Worm (Caenorhabditis elegans) whole organism, L4/young adult: ENCODE data around the gene zipt-9.

ENCODE experiments used
- W03F9.2 ChIP-seq: fragments of 150-350 bp; optimal IDR thresholded peaks from 2 replicates; lab custom pipeline; 2014; ENCODE audit warnings: missing biosample characterization, missing genetic modification characterization
- dao-5 ChIP-seq: sonication (generic microtip); optimal IDR thresholded peaks from 2 replicates; lab custom pipeline; 2016; ENCODE audit warnings: missing genotype, missing genetic modification characterization, moderate library complexity, missing compliant biosample characterization
- him-1 ChIP-seq: sonication (generic microtip); optimal IDR thresholded peaks from 2 replicates; lab custom pipeline; 2016; ENCODE audit warnings: missing genotype, missing genetic modification reagents, missing genetic modification characterization, missing compliant biosample characterization

The zipt-9 gene

DNA sequence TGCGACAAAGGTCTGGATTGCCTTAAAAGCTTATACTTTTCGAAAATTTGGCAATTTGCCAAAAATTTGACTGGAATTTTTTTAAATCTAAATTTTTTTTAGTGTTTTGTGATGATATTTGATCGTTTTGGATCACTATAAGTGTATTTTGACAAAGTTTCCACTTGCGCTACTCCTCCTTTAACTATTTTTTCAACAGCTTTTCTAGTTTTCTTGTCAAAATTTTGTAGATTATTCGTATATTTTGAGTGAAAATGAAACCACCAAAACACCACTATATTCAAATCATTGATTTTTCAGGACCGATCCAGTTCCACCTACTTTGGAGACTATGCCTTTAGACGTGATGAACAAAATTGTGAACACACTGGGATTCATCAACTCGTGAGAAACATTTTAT is 10.5 kb upstream of the zipt-9 start, which contains the start of gene fbxa-181:
Gene fbxa-181, plus strand, starts transcription at position 301 of the 400 bp plus-strand sequence.
- TF ChIP-seq W03F9.2 (tag; lab: Kevin White, UChicago) (no peak), him-1 (tag; lab: Kevin White, UChicago) (no peak), dao-5 (tag; lab: Kevin White, UChicago) (no peak)

DNA sequence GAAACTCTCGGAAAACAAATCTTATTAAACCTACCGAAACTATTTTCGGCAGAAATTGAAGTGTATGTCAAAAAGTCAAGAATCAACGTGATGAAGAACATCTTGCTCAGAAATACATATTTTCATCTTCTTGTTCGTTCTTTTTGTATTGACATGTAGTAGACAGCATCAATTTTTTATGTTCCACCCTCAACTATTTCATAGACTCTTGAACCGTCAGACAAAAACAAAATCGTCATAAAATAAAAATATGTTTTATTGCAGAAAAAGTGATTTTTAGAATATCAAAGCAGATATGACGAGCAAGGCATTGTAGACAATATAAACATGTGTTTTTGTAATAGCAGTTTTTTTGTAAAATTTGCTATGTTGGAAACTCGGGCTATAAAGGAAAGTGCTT is 9.7 kb upstream of the zipt-9 start, which contains the start of gene F35E12.2:
Gene F35E12.2, minus strand, starts transcription at position 101 of the 400 bp plus-strand sequence.
- TF ChIP-seq him-1 (tag; lab: Kevin White, UChicago) = no peak

ce11 chrV:13716531-13716930 is 1.5 kb upstream of the zipt-9 start, which contains the start of gene T01D3.6:
Gene T01D3.6, plus strand, starts transcription at chrV:13716824.
- no peak for TF ChIP-seq him-1 (tag; lab: Kevin White, UChicago)

- TF ChIP-seq him-1 (tag; lab: Kevin White, UChicago) = no peak
- TF ChIP-seq W03F9.2 (tag; lab: Kevin White, UChicago) = no peak
- no peak for TF ChIP-seq dao-5 (tag; lab: Kevin White, UChicago)
Observed at ce11 chrV:13711060-13711459, 4.0 kb downstream of the zipt-9 start, which contains the start of gene srx-96. Gene srx-96, plus strand, starts transcription at chrV:13711360.

ce11 chrV:13707295-13707694 is 7.8 kb downstream of the zipt-9 start, which contains the start of gene hlh-34:
Gene hlh-34, minus strand, starts transcription at chrV:13707395.
- TF ChIP-seq W03F9.2 (tag; lab: Kevin White, UChicago) = no peak
- no peak for TF ChIP-seq dao-5 (tag; lab: Kevin White, UChicago)
- TF ChIP-seq him-1 (tag; lab: Kevin White, UChicago) = no peak

ce11 chrV:13703960-13704359 is 11.1 kb downstream of the zipt-9 start, which contains the start of gene T01D3.3:
Gene T01D3.3, plus strand, starts transcription at chrV:13704271.
- TF ChIP-seq W03F9.2 (tag; lab: Kevin White, UChicago) (no peak), him-1 (tag; lab: Kevin White, UChicago) (no peak), dao-5 (tag; lab: Kevin White, UChicago) (no peak)

DNA sequence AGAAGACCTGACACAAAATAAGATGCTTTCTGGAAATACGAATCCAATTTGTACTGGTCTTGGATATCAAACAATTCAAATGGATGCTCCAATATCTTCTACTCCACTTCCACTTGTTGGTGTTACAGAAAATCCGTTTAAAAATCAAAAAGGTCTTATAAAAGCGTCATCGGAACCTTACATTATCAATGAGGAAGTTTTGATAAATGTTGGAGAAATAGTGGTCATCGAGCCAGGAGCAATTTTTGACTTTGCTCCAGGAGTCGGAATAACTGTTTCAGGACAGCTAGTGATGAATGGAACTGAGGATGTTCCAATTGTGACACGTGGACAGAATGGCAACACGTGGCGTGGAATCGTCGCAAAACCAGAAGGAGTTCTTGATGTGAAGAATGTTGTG is 21.0 kb downstream of the zipt-9 start:
- no peak for TF ChIP-seq him-1 (tag; lab: Kevin White, UChicago)
- TF ChIP-seq W03F9.2 (tag; lab: Kevin White, UChicago) = no peak
- TF ChIP-seq dao-5 (tag; lab: Kevin White, UChicago) = no peak

DNA sequence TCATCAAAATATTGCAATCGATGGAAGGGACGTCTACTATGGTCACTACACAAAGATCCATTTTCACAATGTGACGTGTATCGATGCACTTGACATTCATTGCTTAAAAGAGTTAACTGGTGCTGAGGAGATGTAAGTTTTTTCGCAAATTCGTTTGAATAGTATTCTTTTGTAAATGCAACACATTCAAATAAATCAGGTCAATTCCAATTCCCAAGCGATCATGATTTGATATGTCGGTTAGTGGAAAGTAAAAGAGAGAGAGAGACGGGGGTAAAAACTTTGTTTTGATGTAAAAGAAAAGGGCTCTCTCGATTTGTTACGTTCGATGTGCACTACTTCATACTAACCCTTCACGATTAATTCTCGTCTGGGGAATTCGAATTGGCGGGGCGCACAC is 24.8 kb downstream of the zipt-9 start:
- no peak for TF ChIP-seq W03F9.2 (tag; lab: Kevin White, UChicago)
- TF ChIP-seq dao-5 (tag; lab: Kevin White, UChicago) = no peak
- TF ChIP-seq him-1 (tag; lab: Kevin White, UChicago) = no peak

DNA sequence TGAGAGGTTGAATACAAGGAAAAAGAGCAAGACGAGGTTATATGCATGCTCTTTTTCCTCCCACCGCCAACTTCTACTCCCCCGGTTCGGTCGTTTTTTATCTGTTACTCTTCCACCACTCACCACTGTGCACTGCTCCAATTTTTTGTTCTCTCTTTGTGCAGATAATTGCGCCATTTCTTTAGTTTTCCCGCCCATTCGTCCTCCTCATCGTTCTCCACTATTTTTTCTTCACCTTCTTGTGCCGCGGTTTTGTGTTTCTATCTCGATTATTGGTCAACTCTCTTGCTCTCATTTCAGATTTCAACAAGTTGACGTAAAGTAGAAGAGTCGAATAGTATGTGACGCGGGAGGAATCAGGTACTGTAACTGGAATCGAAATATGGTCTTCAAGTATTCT is 25.5 kb downstream of the zipt-9 start, which contains the start of gene T01D3.1:
Gene T01D3.1, plus strand, starts transcription at position 301 of the 400 bp plus-strand sequence.
- TF ChIP-seq him-1 (tag; lab: Kevin White, UChicago) (no peak), W03F9.2 (tag; lab: Kevin White, UChicago) (no peak), dao-5 (tag; lab: Kevin White, UChicago) (no peak)

- no peak for TF ChIP-seq W03F9.2 (tag; lab: Kevin White, UChicago)
- no peak for TF ChIP-seq dao-5 (tag; lab: Kevin White, UChicago)
- no peak for TF ChIP-seq him-1 (tag; lab: Kevin White, UChicago)
Observed at ce11 chrV:13687504-13687903, 27.6 kb downstream of the zipt-9 start.

DNA sequence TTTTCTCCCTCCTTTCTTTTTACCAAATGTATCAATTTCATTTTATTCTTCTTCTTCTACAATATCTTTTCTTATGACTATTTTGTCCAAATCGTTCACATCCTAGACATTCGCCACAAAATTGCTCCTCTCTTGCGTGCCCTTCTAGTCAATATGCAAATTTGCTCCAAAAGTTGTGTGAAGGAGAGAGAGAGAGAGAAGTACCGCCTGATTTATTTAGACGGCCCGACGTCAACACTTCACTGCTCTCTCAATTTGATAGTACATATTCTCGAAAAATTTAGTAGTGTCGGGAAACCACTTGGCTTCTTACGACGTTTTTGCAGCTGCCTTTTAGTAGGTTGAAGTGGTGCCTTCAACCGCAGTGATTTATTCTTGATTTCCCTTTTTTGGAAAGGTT is 28.6 kb downstream of the zipt-9 start:
- TF ChIP-seq him-1 (tag; lab: Kevin White, UChicago) = no peak
- TF ChIP-seq dao-5 (tag; lab: Kevin White, UChicago) = no peak
- TF ChIP-seq W03F9.2 (tag; lab: Kevin White, UChicago) = no peak

DNA sequence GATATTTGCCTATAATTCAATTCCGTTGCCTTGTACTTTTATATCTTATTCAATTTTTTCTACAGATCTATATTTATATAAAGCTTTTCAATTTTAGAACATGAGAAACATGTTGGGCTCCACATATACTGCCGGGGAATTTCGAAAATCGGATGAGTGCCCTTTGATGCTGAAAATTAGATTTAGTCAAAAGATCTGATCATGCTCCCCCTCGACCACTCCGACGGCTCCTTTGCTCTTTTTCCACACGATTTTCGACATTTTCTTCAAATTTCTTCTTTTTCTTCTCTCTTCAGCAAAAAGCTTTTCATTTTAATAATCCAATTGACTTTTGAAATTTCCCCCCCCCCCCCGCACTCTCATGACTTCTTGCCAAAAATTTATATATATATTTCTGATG is 33.6 kb downstream of the zipt-9 start:
- TF ChIP-seq him-1 (tag; lab: Kevin White, UChicago) (no peak), W03F9.2 (tag; lab: Kevin White, UChicago) (no peak), dao-5 (tag; lab: Kevin White, UChicago) (no peak)

DNA sequence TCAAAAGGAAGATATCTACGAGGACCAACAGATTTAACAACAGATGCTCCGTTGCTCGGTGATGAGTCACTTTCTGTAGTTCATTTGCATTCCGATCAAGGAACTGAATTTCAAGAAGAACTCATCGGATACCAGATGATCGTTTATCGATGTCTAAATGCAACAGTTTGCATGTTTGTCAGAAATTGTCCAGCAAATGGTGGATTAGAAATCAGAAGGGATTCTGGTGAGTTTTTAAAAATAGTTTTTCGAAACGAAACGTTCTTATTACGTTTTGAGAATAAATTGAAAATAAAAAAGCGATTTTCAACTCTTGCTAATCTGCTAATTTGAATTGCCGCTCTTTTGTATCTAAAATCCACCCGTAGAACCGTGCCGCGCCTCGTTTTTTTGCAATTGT is 35.2 kb downstream of the zipt-9 start:
- TF ChIP-seq dao-5 (tag; lab: Kevin White, UChicago) = no peak
- TF ChIP-seq W03F9.2 (tag; lab: Kevin White, UChicago) = no peak
- TF ChIP-seq him-1 (tag; lab: Kevin White, UChicago) = no peak

DNA sequence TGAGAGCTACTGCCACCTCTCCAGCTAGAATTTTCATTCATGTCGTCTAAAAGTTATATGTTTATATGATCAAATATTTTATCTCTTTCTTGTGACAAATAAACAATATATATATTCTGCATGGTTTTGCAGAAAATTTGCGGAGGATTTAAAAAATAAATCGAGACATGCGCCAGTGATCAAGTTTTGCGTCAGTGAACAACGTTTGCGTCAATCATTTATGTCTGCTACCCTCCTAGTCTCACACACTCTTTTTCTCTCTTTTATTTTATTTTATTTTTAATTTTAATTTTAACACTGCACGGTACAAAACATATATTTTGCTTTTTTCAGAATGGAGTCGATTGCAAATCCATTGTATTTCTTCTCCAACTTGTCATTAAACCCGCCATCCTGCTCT is 36.5 kb downstream of the zipt-9 start, which contains the start of the genes tag-65 and ccz-1:
Gene tag-65, minus strand, starts transcription at position 46 of the 400 bp plus-strand sequence.
Gene ccz-1, plus strand, starts transcription at position 334 of the 400 bp plus-strand sequence.
- TF ChIP-seq W03F9.2 (tag; lab: Kevin White, UChicago) = peak; percentile 85
- TF ChIP-seq him-1 (tag; lab: Kevin White, UChicago) = peak; percentile 54
- TF ChIP-seq dao-5 (tag; lab: Kevin White, UChicago) = no peak
